Fruit fly (Drosophila melanogaster) whole organism, embryonic: ENCODE results near the gene CG43679.

Experiments
- BEAF-32 ChIP-seq: fragments of 200-800 bp; sonication (Bioruptor generic); optimal IDR thresholded peaks from 3 replicates; lab custom pipeline; 2017; ENCODE audit warnings: missing biosample characterization, missing genetic modification characterization, mild to moderate bottlenecking, moderate library complexity, missing genetic modification reagents
- CG10267 ChIP-seq: fragments of 200-800 bp; sonication (Bioruptor generic); optimal IDR thresholded peaks from 2 replicates; lab custom pipeline; 2018; ENCODE audit warnings: missing biosample characterization, mild to moderate bottlenecking, missing genetic modification characterization, moderate library complexity
- CG11504 ChIP-seq: fragments of 200-800 bp; sonication (Bioruptor generic); optimal IDR thresholded peaks from 3 replicates; lab custom pipeline; 2019; ENCODE audit warnings: missing biosample characterization, mild to moderate bottlenecking, missing genetic modification characterization, moderate library complexity
- CG12942 ChIP-seq: fragments of 200-800 bp; sonication (Bioruptor generic); optimal IDR thresholded peaks from 3 replicates; lab custom pipeline; 2016; ENCODE audit warnings: missing biosample characterization, missing genetic modification characterization
- CG13123 ChIP-seq: fragments of 200-800 bp; sonication (Bioruptor generic); optimal IDR thresholded peaks from 2 replicates; lab custom pipeline; 2016; ENCODE audit warnings: missing biosample characterization, missing genetic modification characterization
- CG13287 ChIP-seq: fragments of 200-800 bp; sonication (Bioruptor generic); IDR thresholded peaks from 2 replicates; pipeline ENCODE4 v1.3.6; 2022; ENCODE audit warnings: missing biosample characterization, missing genetic modification characterization; ENCODE audit not compliant: partially characterized antibody
- CG13775 ChIP-seq: fragments of 200-800 bp; sonication (Bioruptor generic); optimal IDR thresholded peaks from 3 replicates; lab custom pipeline; 2017; ENCODE audit warnings: missing biosample characterization, mild to moderate bottlenecking, missing genetic modification characterization
- CG13894 ChIP-seq: fragments of 200-800 bp; sonication (Bioruptor generic); optimal IDR thresholded peaks from 3 replicates; lab custom pipeline; 2018; ENCODE audit warnings: missing biosample characterization, mild to moderate bottlenecking, missing genetic modification characterization, moderate library complexity
- CG15011 ChIP-seq: fragments of 200-800 bp; sonication (Bioruptor generic); optimal IDR thresholded peaks from 3 replicates; lab custom pipeline; 2018; ENCODE audit warnings: missing biosample characterization, mild to moderate bottlenecking, missing genetic modification characterization
- CG1602 ChIP-seq: fragments of 200-800 bp; sonication (Bioruptor generic); optimal IDR thresholded peaks from 3 replicates; lab custom pipeline; 2016; ENCODE audit warnings: missing biosample characterization, missing genetic modification characterization
- CG2129 ChIP-seq: fragments of 200-800 bp; sonication (Bioruptor generic); IDR thresholded peaks from 2 replicates; pipeline ENCODE4 v1.3.6; 2022; ENCODE audit warnings: missing biosample characterization, missing genetic modification characterization; ENCODE audit not compliant: partially characterized antibody
- CG2712 ChIP-seq: fragments of 200-800 bp; optimal IDR thresholded peaks from 3 replicates; lab custom pipeline; 2019; ENCODE audit warnings: missing biosample characterization, mild to moderate bottlenecking, missing genetic modification characterization, moderate library complexity
- CG32772 ChIP-seq: fragments of 200-800 bp; sonication (Bioruptor generic); IDR thresholded peaks from 2 replicates; pipeline ENCODE4 v1.3.6; 2022; ENCODE audit warnings: missing biosample characterization, missing genetic modification characterization
- CG3726 ChIP-seq: fragments of 200-800 bp; sonication (Bioruptor generic); IDR thresholded peaks from 3 replicates; pipeline ENCODE4, ENCODE4 v1.3.6; 2022; ENCODE audit warnings: missing biosample characterization, missing genetic modification characterization
- CG4328 ChIP-seq: fragments of 200-800 bp; sonication (Bioruptor generic); optimal IDR thresholded peaks from 3 replicates; lab custom pipeline; 2017; ENCODE audit warnings: missing biosample characterization, missing genetic modification reagents, missing genetic modification characterization
- CG4730 ChIP-seq: fragments of 200-800 bp; sonication (Bioruptor generic); IDR thresholded peaks from 2 replicates; pipeline ENCODE4 v1.3.6; 2022; ENCODE audit warnings: missing biosample characterization, missing genetic modification characterization
- CG6765 ChIP-seq: fragments of 200-800 bp; sonication (Bioruptor generic); optimal IDR thresholded peaks from 3 replicates; lab custom pipeline; 2017; ENCODE audit warnings: missing biosample characterization, mild to moderate bottlenecking, missing genetic modification characterization
- CG6813 ChIP-seq: fragments of 200-800 bp; sonication (Bioruptor generic); optimal IDR thresholded peaks from 2 replicates; lab custom pipeline; 2017; ENCODE audit warnings: missing biosample characterization, missing genetic modification characterization, mild to moderate bottlenecking, moderate library complexity, missing genetic modification reagents
- CG7839 ChIP-seq: fragments of 200-800 bp; sonication (Bioruptor generic); optimal IDR thresholded peaks from 3 replicates; lab custom pipeline; 2018; ENCODE audit warnings: missing biosample characterization, mild to moderate bottlenecking, missing genetic modification characterization, moderate library complexity
- CG7987 ChIP-seq: fragments of 200-800 bp; sonication (Bioruptor generic); optimal IDR thresholded peaks from 2 replicates; lab custom pipeline; 2018; ENCODE audit warnings: missing biosample characterization, mild to moderate bottlenecking, missing genetic modification characterization, moderate library complexity
- CG8281 ChIP-seq: fragments of 200-800 bp; sonication (Bioruptor generic); optimal IDR thresholded peaks from 2 replicates; lab custom pipeline; 2018; ENCODE audit warnings: missing biosample characterization, mild to moderate bottlenecking, missing genetic modification characterization, moderate library complexity
- Deaf1 ChIP-seq: fragments of 200-800 bp; optimal IDR thresholded peaks from 3 replicates; lab custom pipeline; 2019; ENCODE audit warnings: missing biosample characterization, mild to moderate bottlenecking, missing genetic modification characterization, moderate library complexity
- Doc3 ChIP-seq: fragments of 200-800 bp; sonication (Bioruptor generic); IDR thresholded peaks from 3 replicates; pipeline ENCODE4 v1.3.6; 2022; ENCODE audit warnings: missing biosample characterization, missing genetic modification characterization; ENCODE audit not compliant: partially characterized antibody
- Drgx ChIP-seq: fragments of 200-800 bp; sonication (Bioruptor generic); IDR thresholded peaks from 2 replicates; pipeline ENCODE4 v1.3.6; 2022; ENCODE audit warnings: missing biosample characterization, missing genetic modification characterization
- Ets65A ChIP-seq: fragments of 200-800 bp; sonication (Bioruptor generic); peaks from one replicate; lab custom pipeline; 2016; ENCODE audit warnings: missing biosample characterization, missing genetic modification characterization
- Fer2 ChIP-seq: fragments of 200-800 bp; sonication (Bioruptor generic); optimal IDR thresholded peaks from 2 replicates; lab custom pipeline; 2018; ENCODE audit warnings: missing biosample characterization, mild to moderate bottlenecking, missing genetic modification characterization, moderate library complexity
- NfI ChIP-seq: fragments of 200-800 bp; sonication (Bioruptor generic); optimal IDR thresholded peaks from 3 replicates; lab custom pipeline; 2018; ENCODE audit warnings: missing biosample characterization, mild to moderate bottlenecking, missing genetic modification characterization, moderate library complexity
- Ravus ChIP-seq: fragments of 200-800 bp; sonication (Bioruptor generic); IDR thresholded peaks from 2 replicates; pipeline ENCODE4 v1.3.6; 2022; ENCODE audit warnings: missing biosample characterization, missing genetic modification characterization
- Six4 ChIP-seq: fragments of 200-800 bp; sonication (Bioruptor generic); optimal IDR thresholded peaks from 2 replicates; lab custom pipeline; 2016; ENCODE audit warnings: missing biosample characterization, missing genetic modification characterization
- Sox102F ChIP-seq: fragments of 200-800 bp; sonication (Bioruptor generic); optimal IDR thresholded peaks from 2 replicates; lab custom pipeline; 2018; ENCODE audit warnings: missing biosample characterization, mild to moderate bottlenecking, missing genetic modification characterization, moderate library complexity
- Ssrp ChIP-seq: fragments of 200-800 bp; sonication (Bioruptor generic); optimal IDR thresholded peaks from 2 replicates; lab custom pipeline; 2018; ENCODE audit warnings: missing biosample characterization, mild to moderate bottlenecking, missing genetic modification characterization, moderate library complexity
- Tbp ChIP-seq: fragments of >200 bp; optimal IDR thresholded peaks from 2 replicates; lab custom pipeline; 2018; ENCODE audit warnings: missing biosample characterization, missing genetic modification characterization
- ash1 ChIP-seq: fragments of 200-800 bp; sonication (Bioruptor generic); optimal IDR thresholded peaks from 2 replicates; lab custom pipeline; 2018; ENCODE audit warnings: missing biosample characterization, mild to moderate bottlenecking, missing genetic modification characterization
- chinmo ChIP-seq: fragments of 200-800 bp; sonication (Bioruptor generic); IDR thresholded peaks from 4 replicates; pipeline ENCODE4 v1.3.6; 2022; ENCODE audit warnings: missing biosample characterization, missing genetic modification characterization; ENCODE audit not compliant: partially characterized antibody
- crc ChIP-seq: fragments of 200-800 bp; sonication (Bioruptor generic); optimal IDR thresholded peaks from 2 replicates; lab custom pipeline; 2016; ENCODE audit warnings: missing biosample characterization, missing genetic modification characterization
- da ChIP-seq: fragments of 200-800 bp; sonication (Bioruptor generic); optimal IDR thresholded peaks from 2 replicates; lab custom pipeline; 2016; ENCODE audit warnings: missing biosample characterization, missing genetic modification characterization
- dan ChIP-seq: fragments of 200-800 bp; sonication (Bioruptor generic); IDR thresholded peaks from 2 replicates; pipeline ENCODE4 v1.3.6; 2022; ENCODE audit warnings: missing biosample characterization, missing genetic modification characterization
- gem ChIP-seq: fragments of 200-800 bp; sonication (Bioruptor generic); optimal IDR thresholded peaks from 2 replicates; lab custom pipeline; 2019; ENCODE audit warnings: missing biosample characterization, mild to moderate bottlenecking, missing genetic modification characterization, moderate library complexity
- grau ChIP-seq: fragments of 200-800 bp; optimal IDR thresholded peaks from 3 replicates; lab custom pipeline; 2019; ENCODE audit warnings: missing biosample characterization, mild to moderate bottlenecking, missing genetic modification characterization, moderate library complexity
- hbn ChIP-seq: fragments of 200-800 bp; sonication (Bioruptor generic); IDR thresholded peaks from 2 replicates; pipeline ENCODE4 v1.3.6; 2022; ENCODE audit warnings: missing biosample characterization, missing genetic modification characterization; ENCODE audit not compliant: partially characterized antibody
- lab ChIP-seq: fragments of 200-800 bp; sonication (Bioruptor generic); optimal IDR thresholded peaks from 3 replicates; lab custom pipeline; 2017; ENCODE audit warnings: missing biosample characterization, missing genetic modification characterization, mild to moderate bottlenecking, moderate library complexity, missing genetic modification reagents
- mld ChIP-seq: fragments of 200-800 bp; sonication (Bioruptor generic); IDR thresholded peaks from 3 replicates; pipeline ENCODE4 v1.3.6; 2022; ENCODE audit warnings: missing biosample characterization, missing genetic modification characterization; ENCODE audit not compliant: partially characterized antibody
- pzg ChIP-seq: fragments of 200-800 bp; sonication (Bioruptor generic); optimal IDR thresholded peaks from 3 replicates; lab custom pipeline; 2018; ENCODE audit warnings: missing biosample characterization, mild to moderate bottlenecking, missing genetic modification characterization, moderate library complexity
- slbo ChIP-seq: fragments of 200-800 bp; sonication (Bioruptor generic); IDR thresholded peaks from 2 replicates; pipeline ENCODE4 v1.3.6; 2022; ENCODE audit warnings: missing biosample characterization, missing genetic modification characterization
- tin ChIP-seq: fragments of 200-800 bp; sonication (Bioruptor generic); optimal IDR thresholded peaks from 3 replicates; lab custom pipeline; 2016; ENCODE audit warnings: missing biosample characterization, missing genetic modification characterization

CG43679 gene

DNA sequence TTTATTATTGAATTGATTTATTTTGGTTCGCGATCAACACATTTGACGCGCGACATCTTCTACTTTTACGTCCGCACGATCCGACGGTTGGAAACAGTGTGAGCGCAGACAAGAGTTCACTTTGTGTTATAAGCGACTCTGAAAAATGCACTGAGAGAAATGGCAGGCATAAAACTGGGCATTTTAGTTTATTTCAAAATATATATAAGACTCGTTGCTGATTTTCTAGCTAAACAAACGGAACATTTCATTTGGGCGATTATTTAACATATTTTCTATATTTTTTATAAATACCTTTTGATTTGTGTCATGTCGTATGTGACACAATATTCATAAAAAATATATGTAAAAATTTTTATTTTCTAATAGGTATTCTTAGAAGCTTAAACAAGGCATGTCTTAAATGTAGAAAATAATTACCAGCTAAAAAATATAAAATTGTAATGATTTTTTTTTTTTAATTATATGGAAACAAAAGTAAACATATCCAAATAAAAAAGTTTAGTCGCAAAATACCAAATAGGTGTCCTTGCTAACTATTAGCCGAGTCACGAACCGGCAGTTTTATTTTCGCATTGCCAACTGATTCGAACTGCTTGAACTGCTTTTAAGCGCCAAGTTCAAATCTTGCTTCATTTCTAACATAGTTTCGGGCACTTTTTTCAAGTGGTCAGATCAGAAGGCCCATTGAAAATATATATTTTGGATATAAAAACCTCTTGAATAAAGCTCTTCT is 37.1 kb downstream of the CG43679 start, which contains the start of gene Reck (continued):
- no peak for TF ChIP-seq BEAF-32
- TF ChIP-seq Ravus (GFP tag; lab: Robert Waterston, UW), result peak; percentile 64
- TF ChIP-seq Deaf1 (tag; lab: Kevin White, UChicago), result peak; percentile 59
- peak; percentile 31 for TF ChIP-seq pzg
- TF ChIP-seq tin (GFP tag; lab: Kevin White, UChicago), result peak; percentile 84
- TF ChIP-seq CG7987, result peak; percentile 77
- peak; percentile 74 for TF ChIP-seq Ssrp (tag; lab: Kevin White, UChicago)
- TF ChIP-seq Six4 (GFP tag; lab: Kevin White, UChicago), result peak; percentile 79
- TF ChIP-seq CG10267, result peak; percentile 88
- peak; percentile 90 for TF ChIP-seq lab (GFP tag; lab: Kevin White, UChicago)
- peak; percentile 59 for TF ChIP-seq CG6765
- TF ChIP-seq chinmo, result no peak
- TF ChIP-seq Fer2 (tag; lab: Kevin White, UChicago), result peak; percentile 54
- no peak for TF ChIP-seq Doc3 (GFP tag; lab: Robert Waterston, UW)
- TF ChIP-seq CG3726 (GFP tag; lab: Robert Waterston, UW), result 0 out of 3 replicates have a peak, but pooled peaks have one; percentile 9
- TF ChIP-seq hbn (GFP tag; lab: Robert Waterston, UW), result no peak
- peak; percentile 67 for TF ChIP-seq CG13123
- no peak for TF ChIP-seq dan (GFP tag; lab: Robert Waterston, UW)
- peak; percentile 86 for TF ChIP-seq CG6813 (GFP tag; lab: Kevin White, UChicago)
- TF ChIP-seq CG2129, result no peak
- no peak for TF ChIP-seq ash1
- TF ChIP-seq CG4730, result peak; percentile 74
- TF ChIP-seq da (GFP tag; lab: Kevin White, UChicago), result no peak
- peak; percentile 79 for TF ChIP-seq CG13775 (GFP tag; lab: Kevin White, UChicago)

DNA sequence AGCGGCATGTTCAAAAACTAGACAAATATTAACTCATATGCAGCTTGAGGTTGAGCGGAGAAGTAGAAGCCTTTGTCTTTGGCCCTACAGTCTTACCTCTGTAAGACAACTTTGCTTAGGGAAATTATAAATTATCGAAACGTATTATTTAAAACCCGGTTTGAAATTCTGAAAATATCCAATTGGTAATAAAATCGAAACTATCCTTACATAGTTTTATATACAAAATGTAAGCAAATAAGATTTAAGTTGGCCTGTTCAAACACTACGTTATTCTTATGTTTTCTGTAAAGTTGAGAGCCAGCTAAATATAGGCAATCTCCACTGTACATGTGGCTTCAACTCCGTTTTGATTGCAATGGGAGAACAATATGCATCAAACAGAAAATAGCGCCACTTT is 37.9 kb downstream of the CG43679 start:
- TF ChIP-seq CG8281 (tag; lab: Kevin White, UChicago) (no peak), NfI (no peak), Sox102F (no peak), CG2712 (tag; lab: Kevin White, UChicago) (peak; percentile 23), Tbp (GFP tag; lab: Kevin White, UChicago) (no peak), CG15011 (GFP tag; lab: Kevin White, UChicago) (no peak), CG12942 (no peak), CG7839 (tag; lab: Kevin White, UChicago) (peak; percentile 2), CG1602 (GFP tag; lab: Kevin White, UChicago) (no peak), CG32772 (GFP tag; lab: Robert Waterston, UW) (no peak), slbo (no peak), Drgx (GFP tag; lab: Robert Waterston, UW) (peak; percentile 45; the same call in 1 of the 2 replicates), CG13287 (GFP tag; lab: Robert Waterston, UW) (no peak), crc (GFP tag; lab: Kevin White, UChicago) (no peak), CG4328 (GFP tag; lab: Kevin White, UChicago) (no peak), Ets65A (GFP tag; lab: Kevin White, UChicago) (peak; percentile 62), CG13894 (no peak), mld (GFP tag; lab: Robert Waterston, UW) (no peak), gem (tag; lab: Kevin White, UChicago) (peak; percentile 28), grau (tag; lab: Kevin White, UChicago) (peak; percentile 73), tin (GFP tag; lab: Kevin White, UChicago) (peak; percentile 2), CG11504 (tag; lab: Kevin White, UChicago) (peak; percentile 20)
